Worm (Caenorhabditis elegans): ENCODE measurements around the gene col-101.

col-101 gene

ce11 chrIV:291851-292367 lies 34.9 kb downstream of the col-101 start (continued):
- TF ChIP-seq let-607 (tag; optimal IDR thresholded peaks at IDR 0.05) (peak; percentile 41 to 66), unc-62 (GFP tag; optimal IDR thresholded peaks at IDR 0.05) (peak; percentile 20)

- peak in 1 of 3 experiments; percentile 36 for TF ChIP-seq lin-35 (GFP tag; optimal IDR thresholded peaks at IDR 0.05)
- no peak for TF ChIP-seq him-1 (tag; optimal IDR thresholded peaks at IDR 0.05)
Observed at ce11 chrIV:291356-291755, 35.5 kb downstream of the col-101 start, which contains the start of gene T21D12.7. T21D12.7 (minus strand) TSS chrIV:291456.

- TF ChIP-seq rpc-1 (optimal IDR thresholded peaks at IDR 0.05): no peak
- TF ChIP-seq rpc-1 (tag; optimal IDR thresholded peaks at IDR 0.05): no peak
- TF ChIP-seq bed-1 (GFP tag; IDR thresholded peaks at IDR 0.05): no peak
- no peak for TF ChIP-seq F52B5.7 (tag; optimal IDR thresholded peaks at IDR 0.05)
- no peak for TF ChIP-seq dpl-1 (GFP tag; optimal IDR thresholded peaks at IDR 0.05)
- no peak for TF ChIP-seq mxl-1 (tag; optimal IDR thresholded peaks at IDR 0.05)
- no peak for TF ChIP-seq B0336.3 (GFP tag; IDR thresholded peaks at IDR 0.05)
- no peak for TF ChIP-seq K11D2.4 (GFP tag; IDR thresholded peaks at IDR 0.05)
- TF ChIP-seq Y56A3A.18 (GFP tag; IDR thresholded peaks at IDR 0.05): no peak
- TF ChIP-seq K12H6.12 (tag; optimal IDR thresholded peaks at IDR 0.05): no peak
- TF ChIP-seq nfyb-1 (GFP tag; IDR thresholded peaks at IDR 0.05): no peak
- TF ChIP-seq egl-44 (GFP tag; IDR thresholded peaks at IDR 0.05): no peak
- TF ChIP-seq nhr-120 (GFP tag; IDR thresholded peaks at IDR 0.05): no peak
- TF ChIP-seq snpc-1.1 (tag; optimal IDR thresholded peaks at IDR 0.05; ENCODE audit: insufficient read depth): no peak
- TF ChIP-seq snpc-4 (GFP tag; optimal IDR thresholded peaks at IDR 0.05): no peak
- TF ChIP-seq snpc-4 (tag; optimal IDR thresholded peaks at IDR 0.05): no peak
Observed at ce11 chrIV:290387-290786, 36.4 kb downstream of the col-101 start.

- TF ChIP-seq gei-17 (GFP tag; optimal IDR thresholded peaks at IDR 0.05) (no peak), athp-1 (tag; optimal IDR thresholded peaks at IDR 0.05) (no peak), mel-28 (tag; optimal IDR thresholded peaks at IDR 0.05; ENCODE audit: borderline replicate concordance) (no peak), pbrm-1 (GFP tag; IDR thresholded peaks at IDR 0.05) (no peak), Y95B8A.8 (GFP tag; IDR thresholded peaks at IDR 0.05) (no peak), C06A6.2 (GFP tag; conservative IDR thresholded peaks at IDR 0.05) (no peak), repo-1 (tag; optimal IDR thresholded peaks at IDR 0.05) (no peak), ztf-28 (GFP tag; IDR thresholded peaks at IDR 0.05) (no peak), atf-7 (tag; optimal IDR thresholded peaks at IDR 0.05) (no peak), zfh-2 (GFP tag; conservative IDR thresholded peaks at IDR 0.05) (no peak), K11D2.4 (GFP tag; IDR thresholded peaks at IDR 0.05) (no peak), rec-8 (tag; optimal IDR thresholded peaks at IDR 0.05) (no peak), ztf-6 (GFP tag; IDR thresholded peaks at IDR 0.05) (no peak), lin-40 (tag; optimal IDR thresholded peaks at IDR 0.05) (no peak), unc-62 (GFP tag; optimal IDR thresholded peaks at IDR 0.05) (no peak), ztf-22 (GFP tag; optimal IDR thresholded peaks at IDR 0.05) (no peak)
Observed at ce11 chrIV:288027-288426, 38.8 kb downstream of the col-101 start, which contains the start of gene T21D12.14. T21D12.14 (minus strand) TSS chrIV:288127.

Measured in whole organism, young adult.